Worm (Caenorhabditis elegans) whole organism, L4 larva: Measurements from ENCODE around the gene baf-1.
A peak's percentile ranks its signal among the peaks of the same experiment; 100 is the strongest.

Experiments
- D1046.2 ChIP-seq: fragments of 200-800 bp; sonication (Bioruptor generic); IDR thresholded peaks from 2 replicates; pipeline ENCODE4 v1.3.6; 2022; ENCODE audit warnings: missing genetic modification characterization, missing compliant biosample characterization
- F10B5.3 ChIP-seq: sonication (generic microtip); optimal IDR thresholded peaks from 2 replicates; lab custom pipeline; 2016; ENCODE audit warnings: mild to moderate bottlenecking, missing genetic modification characterization, missing compliant biosample characterization
- T26A8.4 ChIP-seq: fragments of 200-800 bp; sonication (Bioruptor generic); IDR thresholded peaks from 2 replicates; pipeline ENCODE4 v1.3.6; 2022; ENCODE audit warnings: missing genetic modification characterization, missing compliant biosample characterization
- Y5F2A.4 ChIP-seq: fragments of 200-800 bp; sonication (Bioruptor generic); optimal IDR thresholded peaks from 2 replicates; lab custom pipeline; 2018; ENCODE audit warnings: mild to moderate bottlenecking, missing genetic modification characterization, missing compliant biosample characterization
- ZK337.2 ChIP-seq: fragments of 200-800 bp; sonication (Bioruptor generic); IDR thresholded peaks from 2 replicates; pipeline ENCODE4 v1.3.6; 2022; ENCODE audit warnings: missing genetic modification reagents, missing genetic modification characterization, missing compliant biosample characterization
- aha-1 ChIP-seq: fragments of 150-350 bp; peaks from one replicate; lab custom pipeline; 2014; ENCODE audit warnings: missing biosample characterization, missing genetic modification characterization
- daf-16 ChIP-seq, 3 experiments: sonication (generic microtip); optimal IDR thresholded peaks; 2 replicates each; lab custom pipeline; 2016 to 2017; ENCODE audit warnings: missing genetic modification characterization in 3 of 3, missing genetic modification reagents in 3 of 3, mild to moderate bottlenecking in 2 of 3, missing compliant biosample characterization in 2 of 3, missing biosample characterization in 1 of 3, moderate library complexity in 1 of 3
- daf-19 ChIP-seq: fragments of 200-800 bp; sonication (Bioruptor generic); conservative IDR thresholded peaks from 2 replicates; pipeline ENCODE4 v1.3.6; 2022; ENCODE audit warnings: missing genetic modification characterization, missing compliant biosample characterization
- dmd-6 ChIP-seq: fragments of 200-800 bp; sonication (Bioruptor generic); IDR thresholded peaks from 2 replicates; pipeline ENCODE4 v1.3.6; 2022; ENCODE audit warnings: missing genetic modification reagents, missing genetic modification characterization, missing compliant biosample characterization
- dmd-8 ChIP-seq: fragments of 200-800 bp; sonication (Bioruptor generic); IDR thresholded peaks from 2 replicates; pipeline ENCODE4 v1.3.6; 2022; ENCODE audit warnings: missing genetic modification characterization, missing compliant biosample characterization
- dmd-9 ChIP-seq: fragments of 200-800 bp; sonication (Bioruptor generic); IDR thresholded peaks from 2 replicates; pipeline ENCODE4 v1.3.6; 2022; ENCODE audit warnings: missing genetic modification reagents, missing genetic modification characterization, missing compliant biosample characterization
- dpl-1 ChIP-seq: fragments of 150-350 bp; optimal IDR thresholded peaks from 2 replicates; lab custom pipeline; 2014; ENCODE audit warnings: missing biosample characterization, missing genetic modification reagents, missing genetic modification characterization
- duxl-1 ChIP-seq: sonication (generic microtip); optimal IDR thresholded peaks from 2 replicates; lab custom pipeline; 2016; ENCODE audit warnings: mild to moderate bottlenecking, missing genetic modification characterization, moderate library complexity, missing compliant biosample characterization; ENCODE audit not compliant: poor library complexity
- hmg-1.1 ChIP-seq: fragments of 200-800 bp; sonication (Bioruptor generic); IDR thresholded peaks from 2 replicates; pipeline ENCODE4 v1.3.6; 2022; ENCODE audit warnings: missing genetic modification reagents, missing genetic modification characterization, missing compliant biosample characterization
- lin-1 ChIP-seq: fragments of 200-800 bp; sonication (Bioruptor generic); IDR thresholded peaks from 2 replicates; pipeline ENCODE4 v1.3.6; 2022; ENCODE audit warnings: missing genetic modification reagents, missing genetic modification characterization, missing compliant biosample characterization
- lsy-2 ChIP-seq, 2 experiments: fragments of 150-350 bp in 1 of 2; sonication (generic microtip) in 1 of 2; optimal IDR thresholded peaks; 2 replicates each; lab custom pipeline; 2014 to 2017; ENCODE audit warnings: missing biosample characterization in 2 of 2, missing genetic modification characterization in 2 of 2
- madf-9 ChIP-seq: fragments of 200-800 bp; sonication (Bioruptor generic); conservative IDR thresholded peaks from 2 replicates; pipeline ENCODE4 v1.3.6; 2022; ENCODE audit warnings: missing genetic modification reagents, missing genetic modification characterization, missing compliant biosample characterization
- mdl-1 ChIP-seq, 2 experiments: fragments of 150-350 bp in 1 of 2; sonication (generic microtip) in 1 of 2; optimal IDR thresholded peaks; 2 replicates each; lab custom pipeline; 2014 to 2017; ENCODE audit warnings: missing biosample characterization in 2 of 2, missing genetic modification characterization in 2 of 2
- nhr-28 ChIP-seq: fragments of 150-350 bp; optimal IDR thresholded peaks from 2 replicates; lab custom pipeline; 2014; ENCODE audit warnings: missing biosample characterization, missing genetic modification characterization
- nhr-48 ChIP-seq: sonication (generic microtip); optimal IDR thresholded peaks from 2 replicates; lab custom pipeline; 2016; ENCODE audit warnings: mild to moderate bottlenecking, missing genetic modification characterization, missing compliant biosample characterization
- pqm-1 ChIP-seq: sonication (generic microtip); optimal IDR thresholded peaks from 2 replicates; lab custom pipeline; 2017; ENCODE audit warnings: missing biosample characterization, missing genetic modification characterization
- tag-97 ChIP-seq: fragments of 200-800 bp; sonication (Bioruptor generic); IDR thresholded peaks from 2 replicates; pipeline ENCODE4 v1.3.6; 2022; ENCODE audit warnings: missing genetic modification characterization, missing compliant biosample characterization
- unc-130 ChIP-seq: sonication (generic microtip); optimal IDR thresholded peaks from 2 replicates; lab custom pipeline; 2016; ENCODE audit warnings: missing genetic modification reagents, missing genetic modification characterization, missing compliant biosample characterization
- vab-7 ChIP-seq: fragments of 200-800 bp; sonication (Bioruptor generic); IDR thresholded peaks from 2 replicates; pipeline ENCODE4 v1.3.6; 2022; ENCODE audit warnings: missing genetic modification reagents, missing genetic modification characterization, missing compliant biosample characterization
- zfp-3 ChIP-seq: fragments of 200-800 bp; sonication (Bioruptor generic); conservative IDR thresholded peaks from 2 replicates; pipeline ENCODE4 v1.3.6; 2022; ENCODE audit warnings: missing genetic modification reagents, missing genetic modification characterization, missing compliant biosample characterization
- zip-2 ChIP-seq: fragments of 150-350 bp; optimal IDR thresholded peaks from 2 replicates; lab custom pipeline; 2014; ENCODE audit warnings: missing biosample characterization, missing genetic modification characterization

Gene baf-1

ce11 chrIII:9511660-9512059 is 44.4 kb downstream of the baf-1 start:
- TF ChIP-seq ZK337.2 (GFP tag; lab: Robert Waterston, UW) (no peak), aha-1 (peak; percentile 95), dmd-9 (GFP tag; lab: Robert Waterston, UW) (no peak), lsy-2 (tag; optimal IDR thresholded peaks at IDR 0.05; lab: Kevin White, UChicago) (no peak), Y5F2A.4 (GFP tag; lab: Kevin White, UChicago) (no peak), dmd-6 (GFP tag; lab: Robert Waterston, UW) (no peak)

- 0 out of 2 replicates have a peak, but pooled peaks have one; percentile 19 for TF ChIP-seq hmg-1.1 (GFP tag; lab: Robert Waterston, UW)
- TF ChIP-seq daf-19 (GFP tag; lab: Robert Waterston, UW) = no peak
- TF ChIP-seq F10B5.3 = no peak
- no peak for TF ChIP-seq aha-1
- TF ChIP-seq zip-2 (tag; lab: Kevin White, UChicago) = no peak
Measured at ce11 chrIII:9513006-9513405, 45.7 kb downstream of the baf-1 start.

- no peak for TF ChIP-seq madf-9
- TF ChIP-seq unc-130 (GFP tag; lab: Kevin White, UChicago) = no peak
- TF ChIP-seq T26A8.4 = no peak
- no peak for TF ChIP-seq nhr-48 (tag; lab: Kevin White, UChicago)
- TF ChIP-seq aha-1 = no peak
- no peak for TF ChIP-seq mdl-1 (tag; optimal IDR thresholded peaks at IDR 0.05; lab: Kevin White, UChicago)
- no peak for TF ChIP-seq duxl-1 (tag; lab: Kevin White, UChicago)
- no peak for TF ChIP-seq dmd-8 (GFP tag; lab: Robert Waterston, UW)
- TF ChIP-seq zfp-3 = no peak
- TF ChIP-seq dpl-1 = no peak
- TF ChIP-seq vab-7 (GFP tag; lab: Robert Waterston, UW) = no peak
- TF ChIP-seq pqm-1 (tag; lab: Kevin White, UChicago) = no peak
- TF ChIP-seq lin-1 (GFP tag; lab: Robert Waterston, UW) = no peak
- TF ChIP-seq daf-19 (GFP tag; lab: Robert Waterston, UW) = no peak
- TF ChIP-seq daf-16 (GFP tag; optimal IDR thresholded peaks at IDR 0.05; lab: Kevin White, UChicago) = no peak
- TF ChIP-seq daf-16 (tag; optimal IDR thresholded peaks at IDR 0.05; lab: Kevin White, UChicago) = no peak
- no peak for TF ChIP-seq D1046.2 (GFP tag; lab: Robert Waterston, UW)
Measured at ce11 chrIII:9513569-9513968, 46.3 kb downstream of the baf-1 start, which contains the start of gene F55H2.8. F55H2.8 (plus strand) TSS chrIII:9513869.

- no peak for TF ChIP-seq daf-16 (GFP tag; optimal IDR thresholded peaks at IDR 0.05; lab: Kevin White, UChicago)
- peak; percentile 5 for TF ChIP-seq daf-16 (tag; optimal IDR thresholded peaks at IDR 0.05; lab: Kevin White, UChicago)
- no peak for TF ChIP-seq tag-97 (GFP tag; lab: Robert Waterston, UW)
- no peak for TF ChIP-seq nhr-28 (tag; lab: Kevin White, UChicago)
Measured at ce11 chrIII:9516148-9516547, 48.9 kb downstream of the baf-1 start, which contains the start of gene F55H2.7. F55H2.7 (minus strand) TSS chrIII:9516248.
